Worm (Caenorhabditis elegans) whole organism, L3 larva: ENCODE measurements around the gene srh-199.

Experiments used
- ceh-82 ChIP-seq: fragments of 150-350 bp; optimal IDR thresholded peaks from 2 replicates; lab custom pipeline; 2014; ENCODE audit warnings: missing biosample characterization, missing genetic modification characterization
- elt-2 ChIP-seq: sonication (generic microtip); optimal IDR thresholded peaks from 2 replicates; lab custom pipeline; 2016; ENCODE audit warnings: missing genetic modification reagents, mild to moderate bottlenecking, missing genetic modification characterization, missing compliant biosample characterization
- fkh-10 ChIP-seq: sonication (generic microtip); optimal IDR thresholded peaks from 2 replicates; lab custom pipeline; 2017; ENCODE audit warnings: missing biosample characterization, missing genetic modification reagents, missing genetic modification characterization
- lin-15B ChIP-seq: fragments of 150-350 bp; optimal IDR thresholded peaks from 2 replicates; lab custom pipeline; 2014; ENCODE audit warnings: missing biosample characterization, missing genetic modification characterization
- nhr-12 ChIP-seq: fragments of 150-350 bp; optimal IDR thresholded peaks from 2 replicates; lab custom pipeline; 2014; ENCODE audit warnings: missing biosample characterization, missing genetic modification characterization
- nhr-25 ChIP-seq: sonication (generic microtip); optimal IDR thresholded peaks from 2 replicates; lab custom pipeline; 2017; ENCODE audit warnings: missing biosample characterization, missing genetic modification characterization
- nhr-77 ChIP-seq: fragments of 150-350 bp; optimal IDR thresholded peaks from 2 replicates; lab custom pipeline; 2014; ENCODE audit warnings: missing biosample characterization, missing genetic modification characterization
- snpc-4 ChIP-seq: fragments of 150-350 bp; optimal IDR thresholded peaks from 2 replicates; lab custom pipeline; 2014; ENCODE audit warnings: missing biosample characterization, missing genetic modification characterization
- unc-39 ChIP-seq: sonication (generic microtip); optimal IDR thresholded peaks from 4 replicates; lab custom pipeline; 2017; ENCODE audit warnings: missing biosample characterization, missing genetic modification characterization
- unc-62 ChIP-seq: fragments of 150-350 bp; sonication (generic microtip); optimal IDR thresholded peaks from 4 replicates; lab custom pipeline; 2014; ENCODE audit warnings: missing biosample characterization, missing genetic modification reagents, missing genetic modification characterization
- ztf-11 ChIP-seq: fragments of 150-350 bp; optimal IDR thresholded peaks from 2 replicates; lab custom pipeline; 2014; ENCODE audit warnings: missing biosample characterization, missing genetic modification characterization

DNA sequence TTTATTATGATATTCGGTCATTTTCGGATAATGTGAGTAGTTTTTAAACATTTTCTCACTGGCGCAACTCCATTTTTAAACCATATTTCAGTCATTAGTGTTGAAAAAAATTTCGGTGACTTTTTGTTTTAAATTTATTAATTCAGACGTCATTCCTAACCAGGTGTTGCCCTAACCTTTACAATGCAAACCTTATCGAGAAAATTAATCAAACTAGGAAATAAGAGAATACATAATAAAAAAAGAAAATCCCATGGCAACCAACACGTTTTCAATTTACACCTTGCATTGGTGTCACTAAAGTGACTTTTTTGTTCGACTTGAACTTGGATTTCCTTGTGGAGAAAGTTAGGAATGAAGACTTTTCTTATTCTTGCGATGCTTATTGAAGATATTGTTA is 36.8 kb upstream of the srh-199 start, which contains the start of gene F36H9.2:
- TF ChIP-seq nhr-12 (tag; lab: Kevin White, UChicago) (no peak), nhr-25 (tag; lab: Kevin White, UChicago) (no peak), ceh-82 (tag; lab: Kevin White, UChicago) (no peak), fkh-10 (no peak), snpc-4 (tag; lab: Kevin White, UChicago) (no peak), nhr-77 (tag; lab: Kevin White, UChicago) (no peak), unc-39 (tag; lab: Kevin White, UChicago) (no peak), unc-62 (GFP tag; lab: Kevin White, UChicago) (no peak), elt-2 (tag; lab: Kevin White, UChicago) (no peak), ztf-11 (tag; lab: Kevin White, UChicago) (no peak), lin-15B (tag; lab: Kevin White, UChicago) (no peak)
